Worm (Caenorhabditis elegans) whole organism, L4 larva: Measurements from ENCODE around the gene pepm-1.

ENCODE experiments used
- D1046.2 ChIP-seq: fragments of 200-800 bp; sonication (Bioruptor generic); IDR thresholded peaks from 2 replicates; pipeline ENCODE4 v1.3.6; 2022; ENCODE audit warnings: missing genetic modification characterization, missing compliant biosample characterization
- F44E2.7 ChIP-seq: fragments of 200-800 bp; sonication (Bioruptor generic); IDR thresholded peaks from 2 replicates; pipeline ENCODE4 v2.1.2; 2022; ENCODE audit warnings: missing genetic modification characterization, missing compliant biosample characterization
- T26A8.4 ChIP-seq: fragments of 200-800 bp; sonication (Bioruptor generic); IDR thresholded peaks from 2 replicates; pipeline ENCODE4 v1.3.6; 2022; ENCODE audit warnings: missing genetic modification characterization, missing compliant biosample characterization
- Y48G9A.11 ChIP-seq: fragments of 200-800 bp; sonication (Bioruptor generic); IDR thresholded peaks from 2 replicates; pipeline ENCODE4 v1.3.6; 2022; ENCODE audit warnings: missing genetic modification reagents, missing genetic modification characterization, missing compliant biosample characterization
- Y5F2A.4 ChIP-seq: fragments of 200-800 bp; sonication (Bioruptor generic); optimal IDR thresholded peaks from 2 replicates; lab custom pipeline; 2018; ENCODE audit warnings: mild to moderate bottlenecking, missing genetic modification characterization, missing compliant biosample characterization
- Y75B8A.6 ChIP-seq: fragments of 200-800 bp; sonication (Bioruptor generic); IDR thresholded peaks from 2 replicates; pipeline ENCODE4 v1.3.6; 2022; ENCODE audit warnings: missing genetic modification reagents, missing genetic modification characterization, missing compliant biosample characterization
- ceh-20 ChIP-seq: fragments of 200-800 bp; sonication (Bioruptor generic); IDR thresholded peaks from 2 replicates; pipeline ENCODE4 v1.3.6; 2022; ENCODE audit warnings: missing genetic modification reagents, missing genetic modification characterization, missing compliant biosample characterization
- ceh-44 ChIP-seq: fragments of 200-800 bp; sonication (Bioruptor generic); IDR thresholded peaks from 2 replicates; pipeline ENCODE4 v1.3.6; 2022; ENCODE audit warnings: missing genetic modification reagents, missing genetic modification characterization, missing compliant biosample characterization
- daf-12 ChIP-seq: fragments of 150-350 bp; optimal IDR thresholded peaks from 2 replicates; lab custom pipeline; 2014; ENCODE audit warnings: missing biosample characterization, missing genetic modification reagents, missing genetic modification characterization
- daf-16 ChIP-seq, 3 experiments: sonication (generic microtip); optimal IDR thresholded peaks; 2 replicates each; lab custom pipeline; 2016 to 2017; ENCODE audit warnings: missing genetic modification characterization in 3 of 3, missing genetic modification reagents in 3 of 3, mild to moderate bottlenecking in 2 of 3, missing compliant biosample characterization in 2 of 3, missing biosample characterization in 1 of 3, moderate library complexity in 1 of 3
- daf-19 ChIP-seq: fragments of 200-800 bp; sonication (Bioruptor generic); conservative IDR thresholded peaks from 2 replicates; pipeline ENCODE4 v1.3.6; 2022; ENCODE audit warnings: missing genetic modification characterization, missing compliant biosample characterization
- dmd-6 ChIP-seq: fragments of 200-800 bp; sonication (Bioruptor generic); IDR thresholded peaks from 2 replicates; pipeline ENCODE4 v1.3.6; 2022; ENCODE audit warnings: missing genetic modification reagents, missing genetic modification characterization, missing compliant biosample characterization
- dmd-8 ChIP-seq: fragments of 200-800 bp; sonication (Bioruptor generic); IDR thresholded peaks from 2 replicates; pipeline ENCODE4 v1.3.6; 2022; ENCODE audit warnings: missing genetic modification characterization, missing compliant biosample characterization
- dmd-9 ChIP-seq: fragments of 200-800 bp; sonication (Bioruptor generic); IDR thresholded peaks from 2 replicates; pipeline ENCODE4 v1.3.6; 2022; ENCODE audit warnings: missing genetic modification reagents, missing genetic modification characterization, missing compliant biosample characterization
- dpl-1 ChIP-seq: fragments of 150-350 bp; optimal IDR thresholded peaks from 2 replicates; lab custom pipeline; 2014; ENCODE audit warnings: missing biosample characterization, missing genetic modification reagents, missing genetic modification characterization
- gei-8 ChIP-seq: fragments of 200-800 bp; sonication (Bioruptor generic); optimal IDR thresholded peaks from 2 replicates; lab custom pipeline; 2018; ENCODE audit warnings: mild to moderate bottlenecking, missing genetic modification characterization, missing compliant biosample characterization
- hlh-30 ChIP-seq: sonication (generic microtip); optimal IDR thresholded peaks from 2 replicates; lab custom pipeline; 2017; ENCODE audit warnings: antibody characterized with exemption, mild to moderate bottlenecking, missing genetic modification characterization, missing compliant biosample characterization; ENCODE audit not compliant: insufficient read depth
- hmg-1.1 ChIP-seq: fragments of 200-800 bp; sonication (Bioruptor generic); IDR thresholded peaks from 2 replicates; pipeline ENCODE4 v1.3.6; 2022; ENCODE audit warnings: missing genetic modification reagents, missing genetic modification characterization, missing compliant biosample characterization
- jun-1 ChIP-seq: fragments of 150-350 bp; optimal IDR thresholded peaks from 2 replicates; lab custom pipeline; 2014; ENCODE audit warnings: missing biosample characterization, missing genetic modification reagents, missing genetic modification characterization
- lin-29 ChIP-seq: fragments of 200-800 bp; sonication (Bioruptor generic); IDR thresholded peaks from 2 replicates; pipeline ENCODE4 v1.3.6; 2022; ENCODE audit warnings: missing genetic modification reagents, missing genetic modification characterization, missing compliant biosample characterization
- lsy-2 ChIP-seq, 2 experiments: fragments of 150-350 bp in 1 of 2; sonication (generic microtip) in 1 of 2; optimal IDR thresholded peaks; 2 replicates each; lab custom pipeline; 2014 to 2017; ENCODE audit warnings: missing biosample characterization in 2 of 2, missing genetic modification characterization in 2 of 2
- madf-9 ChIP-seq: fragments of 200-800 bp; sonication (Bioruptor generic); conservative IDR thresholded peaks from 2 replicates; pipeline ENCODE4 v1.3.6; 2022; ENCODE audit warnings: missing genetic modification reagents, missing genetic modification characterization, missing compliant biosample characterization
- mdl-1 ChIP-seq, 2 experiments: fragments of 150-350 bp in 1 of 2; sonication (generic microtip) in 1 of 2; optimal IDR thresholded peaks; 2 replicates each; lab custom pipeline; 2014 to 2017; ENCODE audit warnings: missing biosample characterization in 2 of 2, missing genetic modification characterization in 2 of 2
- mep-1 ChIP-seq: fragments of 150-350 bp; sonication (generic microtip); optimal IDR thresholded peaks from 3 replicates; lab custom pipeline; 2014; ENCODE audit warnings: missing biosample characterization, missing genetic modification characterization
- mes-2 ChIP-seq: sonication (generic microtip); optimal IDR thresholded peaks from 2 replicates; lab custom pipeline; 2016; ENCODE audit warnings: missing genotype, mild to moderate bottlenecking, missing genetic modification characterization, missing compliant biosample characterization; ENCODE audit not compliant: poor library complexity, severe bottlenecking
- mxl-3 ChIP-seq: fragments of 200-800 bp; sonication (Bioruptor generic); optimal IDR thresholded peaks from 2 replicates; lab custom pipeline; 2018; ENCODE audit warnings: mild to moderate bottlenecking, missing genetic modification characterization, missing compliant biosample characterization
- nhr-10 ChIP-seq: fragments of 150-350 bp; optimal IDR thresholded peaks from 2 replicates; lab custom pipeline; 2014; ENCODE audit warnings: missing biosample characterization, missing genetic modification characterization
- nhr-28 ChIP-seq: fragments of 150-350 bp; optimal IDR thresholded peaks from 2 replicates; lab custom pipeline; 2014; ENCODE audit warnings: missing biosample characterization, missing genetic modification characterization
- nhr-48 ChIP-seq: sonication (generic microtip); optimal IDR thresholded peaks from 2 replicates; lab custom pipeline; 2016; ENCODE audit warnings: mild to moderate bottlenecking, missing genetic modification characterization, missing compliant biosample characterization
- nhr-76 ChIP-seq: fragments of 150-350 bp; optimal IDR thresholded peaks from 2 replicates; lab custom pipeline; 2014; ENCODE audit warnings: missing biosample characterization, missing genetic modification characterization
- nhr-77 ChIP-seq: fragments of 150-350 bp; optimal IDR thresholded peaks from 2 replicates; lab custom pipeline; 2014; ENCODE audit warnings: missing biosample characterization, missing genetic modification characterization
- pqm-1 ChIP-seq: sonication (generic microtip); optimal IDR thresholded peaks from 2 replicates; lab custom pipeline; 2017; ENCODE audit warnings: missing biosample characterization, missing genetic modification characterization
- rbr-2 ChIP-seq: sonication (generic microtip); optimal IDR thresholded peaks from 2 replicates; lab custom pipeline; 2016; ENCODE audit warnings: missing genotype, missing genetic modification characterization, missing compliant biosample characterization
- set-16 ChIP-seq: fragments of 200-800 bp; sonication (Bioruptor generic); IDR thresholded peaks from 2 replicates; pipeline ENCODE4 v1.3.6; 2022; ENCODE audit warnings: missing genetic modification reagents, missing genetic modification characterization, missing compliant biosample characterization
- snpc-1.2 ChIP-seq: fragments of 200-800 bp; sonication (Bioruptor generic); IDR thresholded peaks from 2 replicates; pipeline ENCODE4 v1.3.6; 2022; ENCODE audit warnings: missing genetic modification reagents, missing genetic modification characterization, missing compliant biosample characterization
- tra-1 ChIP-seq: fragments of 200-800 bp; sonication (Bioruptor generic); IDR thresholded peaks from 2 replicates; pipeline ENCODE4 v1.3.6; 2022; ENCODE audit warnings: missing genetic modification reagents, missing genetic modification characterization, missing compliant biosample characterization
- unc-62 ChIP-seq, 3 experiments: fragments of 150-350 bp in 1 of 3; sonication (generic microtip); optimal IDR thresholded peaks in 2 of 3; peaks in 1 of 3; 1 replicate in 1 of 3; 2 replicates in 2 of 3; lab custom pipeline; 2014 to 2017; ENCODE audit warnings: missing biosample characterization in 3 of 3, missing genetic modification characterization in 3 of 3, missing genetic modification reagents in 3 of 3, missing genotype in 1 of 3
- vab-7 ChIP-seq: fragments of 200-800 bp; sonication (Bioruptor generic); IDR thresholded peaks from 2 replicates; pipeline ENCODE4 v1.3.6; 2022; ENCODE audit warnings: missing genetic modification reagents, missing genetic modification characterization, missing compliant biosample characterization
- zfp-3 ChIP-seq: fragments of 200-800 bp; sonication (Bioruptor generic); conservative IDR thresholded peaks from 2 replicates; pipeline ENCODE4 v1.3.6; 2022; ENCODE audit warnings: missing genetic modification reagents, missing genetic modification characterization, missing compliant biosample characterization
- ztf-7 ChIP-seq: fragments of 150-350 bp; optimal IDR thresholded peaks from 2 replicates; lab custom pipeline; 2014; ENCODE audit warnings: missing biosample characterization, missing genetic modification characterization

Gene pepm-1

DNA sequence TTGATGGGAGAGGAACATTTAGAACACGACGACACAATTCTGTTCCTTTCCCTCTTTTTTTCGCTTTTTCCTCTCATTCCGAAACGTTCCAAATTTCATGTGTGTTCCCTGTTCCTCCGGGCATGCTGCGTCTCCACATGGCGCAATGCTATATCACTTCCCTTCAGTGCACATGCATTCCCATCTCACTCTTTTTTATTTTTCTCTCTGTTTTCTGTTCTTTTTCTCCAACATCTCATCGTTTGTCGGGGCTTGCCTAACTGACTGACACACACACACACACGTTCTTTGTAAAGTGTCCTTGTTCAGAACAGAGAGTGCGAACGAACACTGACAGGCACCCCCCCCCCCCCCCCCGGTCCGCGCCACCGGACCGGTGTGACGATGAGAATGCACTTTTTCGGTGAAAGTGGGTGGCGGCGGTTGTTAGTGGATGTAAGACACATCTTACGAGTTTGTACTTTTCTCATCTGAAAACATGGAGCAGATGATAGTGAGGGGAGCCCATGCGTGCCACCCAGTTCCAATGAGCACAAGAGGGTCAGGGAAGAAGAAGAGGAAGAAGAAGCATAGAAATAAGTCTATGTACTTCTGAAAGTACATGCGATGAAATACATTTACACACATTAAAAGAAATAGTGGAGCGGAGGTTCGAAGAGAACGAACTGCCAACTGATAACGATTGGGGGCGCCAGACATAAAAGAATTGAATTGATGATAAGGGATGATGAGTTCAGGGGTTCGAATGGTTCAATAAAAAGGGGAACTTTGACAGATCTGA, 39.6 kb downstream of the pepm-1 start (continued):
- TF ChIP-seq Y5F2A.4 (GFP tag; lab: Kevin White, UChicago) (peak; percentile 3), lsy-2 (tag; optimal IDR thresholded peaks at IDR 0.05; lab: Kevin White, UChicago) (peak; percentile 38 to 68), T26A8.4 (GFP tag; lab: Robert Waterston, UW) (peak; percentile 17; the same call in 1 of the 2 replicates), ceh-44 (GFP tag; lab: Robert Waterston, UW) (no peak), unc-62 (GFP tag; optimal IDR thresholded peaks at IDR 0.05 in 1 of 2; lab: Kevin White, UChicago) (peak in 1 of 2 experiments; percentile 93), unc-62 (tag; optimal IDR thresholded peaks at IDR 0.05; lab: Kevin White, UChicago) (no peak), nhr-28 (tag; lab: Kevin White, UChicago) (peak; percentile 88), set-16 (GFP tag; lab: Robert Waterston, UW) (peak; percentile 91), daf-12 (peak; percentile 20), madf-9 (GFP tag; lab: Robert Waterston, UW) (no peak), dmd-8 (GFP tag; lab: Robert Waterston, UW) (no peak), lin-29 (0 out of 2 replicates have a peak, but pooled peaks have one; percentile 18), nhr-48 (tag; lab: Kevin White, UChicago) (peak; percentile 80), dpl-1 (peak; percentile 6), hlh-30 (tag; lab: Kevin White, UChicago) (peak; percentile 62), nhr-76 (tag; lab: Kevin White, UChicago) (no peak), nhr-10 (no peak), Y48G9A.11 (GFP tag; lab: Robert Waterston, UW) (no peak), daf-16 (GFP tag; optimal IDR thresholded peaks at IDR 0.05; lab: Kevin White, UChicago) (no peak), daf-16 (tag; optimal IDR thresholded peaks at IDR 0.05; lab: Kevin White, UChicago) (peak; percentile 65), pqm-1 (tag; lab: Kevin White, UChicago) (peak; percentile 95), hmg-1.1 (GFP tag; lab: Robert Waterston, UW) (peak; percentile 84), mep-1 (peak; percentile 81), mdl-1 (tag; optimal IDR thresholded peaks at IDR 0.05; lab: Kevin White, UChicago) (peak; percentile 64 to 93), dmd-6 (GFP tag; lab: Robert Waterston, UW) (peak; percentile 66), snpc-1.2 (GFP tag; lab: Robert Waterston, UW) (no peak), jun-1 (tag; lab: Kevin White, UChicago) (no peak), mxl-3 (peak; percentile 86)

DNA sequence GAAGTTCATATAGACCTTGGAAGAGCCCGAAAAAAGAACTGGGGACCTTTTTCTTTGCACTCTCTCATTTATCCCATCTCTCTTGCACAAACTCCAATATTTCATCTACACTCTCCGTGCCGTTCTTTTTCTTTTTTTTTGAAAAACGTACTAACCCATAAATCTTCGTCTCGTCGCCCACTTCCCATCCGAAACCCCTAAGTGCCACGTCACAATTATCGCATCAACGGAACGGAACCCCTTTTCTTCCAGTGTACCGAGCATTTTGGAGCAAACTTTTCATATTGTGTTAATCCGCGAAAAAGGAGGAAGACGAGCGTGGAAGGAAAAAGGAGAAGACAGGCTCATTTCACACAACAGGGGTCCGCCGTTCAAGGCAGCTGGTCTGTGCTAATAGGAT, 40.5 kb downstream of the pepm-1 start:
- TF ChIP-seq nhr-77 (tag; lab: Kevin White, UChicago) (no peak), lsy-2 (tag; optimal IDR thresholded peaks at IDR 0.05; lab: Kevin White, UChicago) (peak in 1 of 2 experiments; percentile 32), zfp-3 (no peak), mxl-3 (no peak), F44E2.7 (GFP tag; lab: Robert Waterston, UW) (no peak), ceh-44 (GFP tag; lab: Robert Waterston, UW) (no peak), vab-7 (GFP tag; lab: Robert Waterston, UW) (0 out of 2 replicates have a peak, but pooled peaks have one; percentile 25), jun-1 (tag; lab: Kevin White, UChicago) (no peak), unc-62 (GFP tag; optimal IDR thresholded peaks at IDR 0.05 in 1 of 2; lab: Kevin White, UChicago) (peak in 1 of 2 experiments; percentile 98), unc-62 (tag; optimal IDR thresholded peaks at IDR 0.05; lab: Kevin White, UChicago) (no peak), D1046.2 (GFP tag; lab: Robert Waterston, UW) (no peak), rbr-2 (tag; lab: Kevin White, UChicago) (peak; percentile 22), gei-8 (GFP tag; lab: Kevin White, UChicago) (no peak), ceh-20 (GFP tag; lab: Robert Waterston, UW) (peak; percentile 78), dmd-9 (GFP tag; lab: Robert Waterston, UW) (no peak), tra-1 (GFP tag; lab: Robert Waterston, UW) (peak; percentile 43; the same call in 1 of the 2 replicates), madf-9 (GFP tag; lab: Robert Waterston, UW) (no peak), nhr-76 (tag; lab: Kevin White, UChicago) (no peak), daf-19 (no peak), mes-2 (tag; lab: Kevin White, UChicago) (no peak), Y75B8A.6 (GFP tag; lab: Robert Waterston, UW) (no peak), ztf-7 (tag; lab: Kevin White, UChicago) (no peak)
- TF ChIP-seq, all 104 proteins: peak for 6
